Worm (Caenorhabditis elegans) whole organism, L4/young adult: Measurements from ENCODE around the gene F56H11.2.

ENCODE experiments used
- W03F9.2 ChIP-seq: fragments of 150-350 bp; optimal IDR thresholded peaks from 2 replicates; lab custom pipeline; 2014; ENCODE audit warnings: missing biosample characterization, missing genetic modification characterization
- dao-5 ChIP-seq: sonication (generic microtip); optimal IDR thresholded peaks from 2 replicates; lab custom pipeline; 2016; ENCODE audit warnings: missing genotype, missing genetic modification characterization, moderate library complexity, missing compliant biosample characterization
- him-1 ChIP-seq: sonication (generic microtip); optimal IDR thresholded peaks from 2 replicates; lab custom pipeline; 2016; ENCODE audit warnings: missing genotype, missing genetic modification reagents, missing genetic modification characterization, missing compliant biosample characterization

F56H11.2 gene

DNA sequence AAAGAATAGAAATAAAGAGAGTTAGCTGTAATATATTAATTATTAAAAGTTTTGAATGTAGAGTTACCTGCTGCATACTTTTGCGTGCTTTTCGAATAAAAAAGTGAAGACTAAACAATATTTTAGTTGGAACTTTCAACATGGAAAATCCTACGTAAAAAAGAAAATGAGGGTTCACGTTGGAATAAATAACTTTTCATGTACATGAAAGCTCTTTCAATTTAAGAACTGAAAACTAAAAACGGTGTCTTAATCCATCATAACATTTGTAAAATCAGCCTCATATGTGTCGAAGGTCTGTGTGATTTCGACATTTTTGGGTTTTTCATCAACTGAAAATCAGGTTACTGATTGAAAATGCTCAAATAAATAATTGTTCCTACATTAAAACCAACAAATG is 26.7 kb downstream of the F56H11.2 start, which contains the start of gene ttr-9:
Gene ttr-9, minus strand, starts transcription at position 101 of the 400 bp plus-strand sequence.
- TF ChIP-seq W03F9.2 (tag; lab: Kevin White, UChicago), result no peak
- no peak for TF ChIP-seq dao-5
- no peak for TF ChIP-seq him-1 (tag; lab: Kevin White, UChicago)

DNA sequence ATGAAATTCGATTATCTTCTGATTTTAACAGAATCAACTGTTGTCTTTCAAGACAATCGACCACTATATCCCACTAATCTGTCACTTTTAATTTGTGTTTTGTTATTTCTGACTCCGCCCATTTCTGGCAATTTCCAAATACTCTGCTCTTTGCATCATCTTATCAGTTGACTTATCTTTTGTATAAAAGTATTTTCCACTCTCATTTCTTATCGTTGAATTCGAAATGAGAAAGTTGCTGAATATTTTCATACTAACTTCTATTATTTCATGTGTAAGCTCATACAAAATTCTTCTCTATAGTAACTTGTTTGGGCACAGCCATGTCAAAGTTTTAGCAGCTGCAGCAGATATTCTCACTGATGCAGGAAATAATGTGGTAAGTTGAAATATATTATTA is 32.9 kb downstream of the F56H11.2 start, which contains the start of gene ugt-21:
Gene ugt-21, plus strand, starts transcription at position 212 of the 400 bp plus-strand sequence.
- TF ChIP-seq him-1 (tag; lab: Kevin White, UChicago) (no peak), W03F9.2 (tag; lab: Kevin White, UChicago) (no peak), dao-5 (no peak)

DNA sequence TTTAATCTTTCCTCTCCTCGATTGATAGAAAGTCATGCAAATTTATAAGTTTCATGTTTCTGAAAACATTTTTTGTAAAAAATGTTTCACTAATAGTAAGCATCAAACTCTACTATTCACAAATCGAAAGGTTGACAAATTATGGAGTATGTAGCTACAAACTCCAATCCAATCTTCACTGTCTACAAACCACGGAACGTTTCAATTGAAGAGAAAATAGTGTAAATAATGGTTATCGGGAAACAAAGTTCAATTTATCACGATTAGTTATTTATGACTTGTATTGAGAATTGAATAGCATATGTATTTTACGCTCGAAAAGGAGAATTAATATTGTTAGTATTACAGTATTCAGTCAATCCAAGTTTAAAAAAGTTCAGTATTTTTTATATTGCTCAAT is 33.3 kb downstream of the F56H11.2 start:
- no peak for TF ChIP-seq W03F9.2 (tag; lab: Kevin White, UChicago)
- TF ChIP-seq dao-5, result no peak
- no peak for TF ChIP-seq him-1 (tag; lab: Kevin White, UChicago)

DNA sequence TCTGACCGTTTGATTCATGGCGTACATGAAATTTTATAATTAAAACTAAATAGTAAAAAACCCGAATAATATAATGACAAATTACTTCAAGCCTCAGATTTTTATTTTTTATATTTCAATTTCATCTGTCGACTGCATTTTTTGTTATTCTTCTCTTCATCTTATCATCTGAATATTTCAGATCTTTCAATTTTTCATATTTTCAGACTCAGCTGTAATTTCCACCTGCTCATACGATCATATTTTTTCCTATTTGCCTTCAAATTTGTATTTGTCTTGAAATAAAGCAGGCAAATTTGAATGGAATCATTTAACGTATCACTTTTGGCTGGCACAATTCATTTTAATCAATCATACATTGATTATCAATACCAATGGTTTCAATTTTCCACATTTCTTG is 34.9 kb downstream of the F56H11.2 start, which contains the start of gene sru-4:
Gene sru-4, plus strand, starts transcription at position 301 of the 400 bp plus-strand sequence.
- TF ChIP-seq W03F9.2 (tag; lab: Kevin White, UChicago) (no peak), him-1 (tag; lab: Kevin White, UChicago) (no peak), dao-5 (no peak)

DNA sequence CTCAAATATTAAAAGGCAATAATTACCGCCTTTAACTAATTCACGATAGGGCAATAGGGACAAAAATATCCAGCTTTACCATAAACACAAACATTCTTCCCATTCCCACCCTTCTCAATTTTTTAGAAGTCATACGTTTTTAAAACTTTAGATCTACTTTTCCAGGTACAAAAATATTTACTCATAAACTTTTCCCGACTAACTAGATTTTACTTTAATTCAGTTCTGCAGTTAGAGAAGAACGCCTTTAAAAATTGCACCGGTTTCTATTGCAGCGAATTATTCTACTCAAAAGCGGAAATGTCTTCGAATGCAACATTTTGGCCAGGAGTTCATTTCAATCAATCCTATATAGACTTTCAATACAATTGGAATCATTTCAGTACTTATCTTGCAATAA is 36.7 kb downstream of the F56H11.2 start, which contains the start of gene sru-3:
Gene sru-3, plus strand, starts transcription at position 301 of the 400 bp plus-strand sequence.
- TF ChIP-seq W03F9.2 (tag; lab: Kevin White, UChicago) (no peak), dao-5 (no peak), him-1 (tag; lab: Kevin White, UChicago) (no peak)

DNA sequence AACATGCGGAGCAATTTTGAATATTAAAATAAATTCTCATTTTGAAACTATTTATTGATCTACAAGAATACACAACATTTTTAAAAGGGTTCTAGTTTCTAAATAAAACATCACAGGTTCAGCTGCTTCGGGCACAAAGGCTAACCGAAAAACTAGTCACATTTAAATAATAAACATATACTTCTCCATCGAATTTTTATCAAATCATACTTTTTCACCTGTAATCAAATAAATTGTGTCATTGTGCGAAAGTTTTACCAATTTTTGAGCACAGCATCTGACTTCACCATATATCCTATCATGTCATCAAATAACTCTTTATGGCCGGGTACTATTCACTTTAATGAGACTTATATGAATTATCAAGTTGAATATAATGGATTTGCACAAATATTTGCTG is 42.7 kb downstream of the F56H11.2 start, which contains the start of gene sru-6:
Gene sru-6, plus strand, starts transcription at position 301 of the 400 bp plus-strand sequence.
- no peak for TF ChIP-seq W03F9.2 (tag; lab: Kevin White, UChicago)

DNA sequence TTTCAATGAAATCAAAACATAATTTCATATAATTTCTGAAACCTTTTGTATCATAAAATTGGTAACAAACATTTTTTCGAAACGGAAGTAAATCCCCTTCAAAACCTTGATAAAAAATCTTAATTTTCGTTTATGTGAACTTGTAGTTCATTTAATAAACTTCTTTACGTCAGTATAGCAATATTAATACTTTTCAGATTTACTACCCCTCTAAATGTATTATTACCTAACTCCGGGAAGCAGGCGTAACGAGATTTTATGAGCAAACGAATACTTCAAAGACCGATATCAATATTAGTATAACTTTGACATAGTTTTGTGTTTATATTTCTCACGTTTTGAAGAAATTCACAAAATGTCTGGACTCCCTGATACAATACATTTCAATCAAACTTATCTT is 44.7 kb downstream of the F56H11.2 start, which contains the start of gene sru-1:
Gene sru-1, plus strand, starts transcription at position 301 of the 400 bp plus-strand sequence.
- TF ChIP-seq him-1 (tag; lab: Kevin White, UChicago) (no peak), W03F9.2 (tag; lab: Kevin White, UChicago) (no peak), dao-5 (no peak)

DNA sequence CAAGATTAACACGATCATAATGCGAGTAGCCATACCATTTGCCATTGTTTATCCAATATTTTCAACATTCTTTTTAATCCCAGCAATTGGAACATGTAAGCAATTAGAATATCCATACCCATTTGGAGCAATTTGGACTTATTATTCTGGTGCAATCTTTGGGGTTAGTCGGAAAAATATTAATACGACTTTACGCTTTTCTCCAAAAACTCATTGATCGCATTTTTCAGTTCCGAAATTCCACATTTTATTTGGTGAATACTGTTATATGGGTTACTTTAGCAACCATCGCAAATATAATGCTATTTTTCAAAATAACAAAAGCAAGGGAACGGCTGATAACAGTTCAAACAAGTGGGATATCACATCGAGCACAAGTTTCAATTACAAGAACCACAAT is 46.2 kb downstream of the F56H11.2 start:
- TF ChIP-seq W03F9.2 (tag; lab: Kevin White, UChicago) (no peak), him-1 (tag; lab: Kevin White, UChicago) (no peak), dao-5 (no peak)

DNA sequence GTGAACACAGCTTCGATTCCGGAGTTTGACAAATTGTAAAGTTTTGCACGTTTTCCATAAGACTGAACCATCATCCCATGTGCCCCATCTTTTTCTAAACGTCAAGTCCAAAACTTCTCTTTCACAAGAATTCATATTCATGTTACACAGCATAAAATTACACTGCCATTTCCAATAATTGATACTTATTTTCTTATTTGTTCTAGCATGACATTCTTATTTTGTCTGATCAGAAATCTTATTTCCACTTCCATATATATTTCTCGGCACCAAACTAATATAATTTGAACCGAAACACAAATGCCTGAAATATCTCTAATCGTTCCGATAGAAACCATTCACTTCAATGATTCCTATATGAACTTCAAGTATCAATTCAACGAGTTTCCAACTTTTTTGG is 47.0 kb downstream of the F56H11.2 start, which contains the start of gene sru-2:
Gene sru-2, plus strand, starts transcription at position 301 of the 400 bp plus-strand sequence.
- no peak for TF ChIP-seq W03F9.2 (tag; lab: Kevin White, UChicago)
- no peak for TF ChIP-seq dao-5
- no peak for TF ChIP-seq him-1 (tag; lab: Kevin White, UChicago)

DNA sequence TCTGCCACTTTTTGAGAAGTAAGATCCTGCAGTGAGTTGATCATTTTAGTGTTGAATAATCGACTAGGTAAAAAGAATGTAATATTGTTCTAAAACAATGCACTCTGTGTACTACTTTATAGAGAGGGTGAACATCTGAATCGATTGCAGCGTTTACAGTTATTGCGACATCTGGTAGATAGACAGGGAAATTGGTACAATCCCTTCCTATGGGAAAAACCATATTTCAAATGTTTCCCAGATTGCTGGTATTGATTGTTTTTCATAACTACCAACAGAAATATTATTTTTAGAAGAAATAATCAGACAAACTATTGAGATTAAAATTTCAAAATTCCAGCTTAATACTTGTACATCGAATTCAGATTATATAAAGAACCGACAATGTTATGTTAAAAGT is 47.9 kb downstream of the F56H11.2 start, which contains the start of gene gadr-2:
Gene gadr-2, minus strand, starts transcription at position 101 of the 400 bp plus-strand sequence.
- TF ChIP-seq W03F9.2 (tag; lab: Kevin White, UChicago), result no peak
- TF ChIP-seq dao-5, result no peak
- TF ChIP-seq him-1 (tag; lab: Kevin White, UChicago), result no peak
